Fruit fly (Drosophila melanogaster): ENCODE measurements around the gene GATAd.

Gene GATAd

dm6 chr2L:10314327-10315210, 19.0 kb upstream of the GATAd start, which contains the start of the genes Usp14 and CG4972 (continued):
- TF ChIP-seq CG42726 (GFP tag; IDR thresholded peaks at IDR 0.05; ENCODE audit: partially characterized antibody): 0 out of 2 replicates have a peak, but pooled peaks have one; percentile 9
- TF ChIP-seq CG2202 (tag; optimal IDR thresholded peaks at IDR 0.05): no peak
- TF ChIP-seq Max (GFP tag; optimal IDR thresholded peaks at IDR 0.05): peak; percentile 24
- TF ChIP-seq CG12659 (GFP tag; optimal IDR thresholded peaks at IDR 0.05): peak; percentile 41
- TF ChIP-seq CG15479 (GFP tag; optimal IDR thresholded peaks at IDR 0.05): no peak
- no peak for TF ChIP-seq nerfin-2 (GFP tag; IDR thresholded peaks at IDR 0.05; ENCODE audit: partially characterized antibody)
- TF ChIP-seq sna (GFP tag; IDR thresholded peaks at IDR 0.05; ENCODE audit: partially characterized antibody): 0 out of 2 replicates have a peak, but pooled peaks have one; percentile 9
- peak; percentile 6 for TF ChIP-seq Xbp1 (GFP tag; optimal IDR thresholded peaks at IDR 0.05)
- TF ChIP-seq Scr (GFP tag; IDR thresholded peaks at IDR 0.05; ENCODE audit: partially characterized antibody): peak; percentile 54; the same call in 1 of the 2 replicates
- no peak for TF ChIP-seq Asciz (GFP tag; optimal IDR thresholded peaks at IDR 0.05)
- no peak for TF ChIP-seq CG4820 (GFP tag; optimal IDR thresholded peaks at IDR 0.05)
- no peak for TF ChIP-seq CG1602 (GFP tag; optimal IDR thresholded peaks at IDR 0.05)
- peak; percentile 29 for TF ChIP-seq CG2120 (GFP tag; optimal IDR thresholded peaks at IDR 0.05)
- TF ChIP-seq eyg (GFP tag; optimal IDR thresholded peaks at IDR 0.05): no peak
- peak; percentile 56; the same call in 2 of the 3 replicates for TF ChIP-seq CG6791 (GFP tag; IDR thresholded peaks at IDR 0.05; ENCODE audit: partially characterized antibody)
- TF ChIP-seq dmrt11E (tag; optimal IDR thresholded peaks at IDR 0.05): peak; percentile 39
- peak; percentile 0 for TF ChIP-seq Hr3 (GFP tag; optimal IDR thresholded peaks at IDR 0.05)
- no peak for TF ChIP-seq CG1832 (GFP tag; optimal IDR thresholded peaks at IDR 0.05)
- peak; percentile 86 for TF ChIP-seq CG17802 (tag; optimal IDR thresholded peaks at IDR 0.05)
- peak; percentile 61 for TF ChIP-seq Sry-β (GFP tag; optimal IDR thresholded peaks at IDR 0.05)
- peak; percentile 9 for TF ChIP-seq Lhr (GFP tag; optimal IDR thresholded peaks at IDR 0.05)
- no peak for TF ChIP-seq CG7745 (tag; optimal IDR thresholded peaks at IDR 0.05)
- TF ChIP-seq Sox100B (GFP tag; optimal IDR thresholded peaks at IDR 0.05): peak; percentile 9
- peak; percentile 8 for TF ChIP-seq CG13775 (GFP tag; optimal IDR thresholded peaks at IDR 0.05)
- peak; percentile 3 for TF ChIP-seq twi (tag; optimal IDR thresholded peaks at IDR 0.05)
- peak; percentile 56 for TF ChIP-seq CG2116 (GFP tag; optimal IDR thresholded peaks at IDR 0.05)
- TF ChIP-seq seq (GFP tag; IDR thresholded peaks at IDR 0.05): no peak
- TF ChIP-seq CG11723 (GFP tag; optimal IDR thresholded peaks at IDR 0.05): peak; percentile 80
- peak; percentile 8 for TF ChIP-seq zen (tag; optimal IDR thresholded peaks at IDR 0.05)
- peak; percentile 72 for TF ChIP-seq row (GFP tag; IDR thresholded peaks at IDR 0.05)
- TF ChIP-seq Sry-δ (GFP tag; optimal IDR thresholded peaks at IDR 0.05): peak; percentile 79
- 0 out of 3 replicates have a peak, but pooled peaks have one; percentile 15 for TF ChIP-seq CG34422 (GFP tag; IDR thresholded peaks at IDR 0.05)
- TF ChIP-seq CG8290 (GFP tag; optimal IDR thresholded peaks at IDR 0.05): peak; percentile 6
- TF ChIP-seq CG8290 (tag; optimal IDR thresholded peaks at IDR 0.05): no peak
- peak; percentile 52; the same call in 1 of the 4 replicates for TF ChIP-seq Dll (GFP tag; IDR thresholded peaks at IDR 0.05; ENCODE audit: partially characterized antibody)
- 0 out of 3 replicates have a peak, but pooled peaks have one; percentile 41 for TF ChIP-seq CG16813 (GFP tag; IDR thresholded peaks at IDR 0.05; ENCODE audit: partially characterized antibody)
- TF ChIP-seq bbx (GFP tag; IDR thresholded peaks at IDR 0.05; ENCODE audit: partially characterized antibody): peak; percentile 42
- no peak for TF ChIP-seq da (GFP tag; optimal IDR thresholded peaks at IDR 0.05)
- TF ChIP-seq CG13287 (GFP tag; IDR thresholded peaks at IDR 0.05; ENCODE audit: partially characterized antibody): peak; percentile 23; the same call in 1 of the 2 replicates
- peak; percentile 77 for TF ChIP-seq CG3995 (GFP tag; optimal IDR thresholded peaks at IDR 0.05)
- TF ChIP-seq CG10321 (GFP tag; IDR thresholded peaks at IDR 0.05): no peak
- TF ChIP-seq grau (tag; optimal IDR thresholded peaks at IDR 0.05): peak; percentile 25
- TF ChIP-seq klu (GFP tag; IDR thresholded peaks at IDR 0.05): no peak
- TF ChIP-seq CG30403 (GFP tag; optimal IDR thresholded peaks at IDR 0.05): peak; percentile 45
- peak; percentile 99 for TF ChIP-seq CG1603 (tag; optimal IDR thresholded peaks at IDR 0.05)
- no peak for TF ChIP-seq Camta (GFP tag; optimal IDR thresholded peaks at IDR 0.05)

Data from whole organism, embryonic.